Worm (Caenorhabditis elegans) whole organism, L3 larva: ENCODE data around the gene T14B4.5.

Source experiments
- ceh-82 ChIP-seq: fragments of 150-350 bp; optimal IDR thresholded peaks from 2 replicates; lab custom pipeline; 2014; ENCODE audit warnings: missing biosample characterization, missing genetic modification characterization
- daf-12 ChIP-seq: fragments of 150-350 bp; optimal IDR thresholded peaks from 2 replicates; lab custom pipeline; 2014; ENCODE audit warnings: missing biosample characterization, missing genetic modification reagents, missing genetic modification characterization
- egl-27 ChIP-seq: sonication (generic microtip); optimal IDR thresholded peaks from 4 replicates; lab custom pipeline; 2017; ENCODE audit warnings: missing biosample characterization, missing genetic modification reagents, missing genetic modification characterization
- elt-2 ChIP-seq: sonication (generic microtip); optimal IDR thresholded peaks from 2 replicates; lab custom pipeline; 2016; ENCODE audit warnings: missing genetic modification reagents, mild to moderate bottlenecking, missing genetic modification characterization, missing compliant biosample characterization
- elt-3 ChIP-seq, 3 experiments: fragments of 150-350 bp in 1 of 3; sonication (generic microtip) in 2 of 3; optimal IDR thresholded peaks; 2 replicates in 2 of 3; 4 replicates in 1 of 3; lab custom pipeline; 2014 to 2017; ENCODE audit warnings: missing biosample characterization in 3 of 3, missing genetic modification characterization in 3 of 3
- fkh-2 ChIP-seq: fragments of 150-350 bp; optimal IDR thresholded peaks from 2 replicates; lab custom pipeline; 2014; ENCODE audit warnings: missing biosample characterization, missing genetic modification reagents, missing genetic modification characterization
- fos-1 ChIP-seq: fragments of 150-350 bp; optimal IDR thresholded peaks from 2 replicates; lab custom pipeline; 2014; ENCODE audit warnings: missing biosample characterization, missing genetic modification characterization
- lsy-12 ChIP-seq: sonication (generic microtip); optimal IDR thresholded peaks from 2 replicates; lab custom pipeline; 2016; ENCODE audit warnings: mild to moderate bottlenecking, missing genetic modification characterization, missing compliant biosample characterization
- nfya-1 ChIP-seq: sonication (generic microtip); optimal IDR thresholded peaks from 2 replicates; lab custom pipeline; 2017; ENCODE audit warnings: missing genetic modification characterization, mild to moderate bottlenecking, missing compliant biosample characterization, antibody characterized with exemption, moderate library complexity; ENCODE audit not compliant: insufficient read depth
- nhr-43 ChIP-seq: sonication (generic microtip); optimal IDR thresholded peaks from 2 replicates; lab custom pipeline; 2016; ENCODE audit warnings: mild to moderate bottlenecking, missing genetic modification characterization, missing compliant biosample characterization; ENCODE audit not compliant: poor library complexity, severe bottlenecking
- nhr-67 ChIP-seq: fragments of 150-350 bp; optimal IDR thresholded peaks from 2 replicates; lab custom pipeline; 2014; ENCODE audit warnings: missing biosample characterization, missing genetic modification characterization
- nhr-77 ChIP-seq: fragments of 150-350 bp; optimal IDR thresholded peaks from 2 replicates; lab custom pipeline; 2014; ENCODE audit warnings: missing biosample characterization, missing genetic modification characterization
- pqm-1 ChIP-seq: fragments of 150-350 bp; optimal IDR thresholded peaks from 2 replicates; lab custom pipeline; 2017; ENCODE audit warnings: missing biosample characterization, missing genetic modification characterization, inconsistent platforms
- snpc-4 ChIP-seq: fragments of 150-350 bp; optimal IDR thresholded peaks from 2 replicates; lab custom pipeline; 2014; ENCODE audit warnings: missing biosample characterization, missing genetic modification characterization
- tbx-2 ChIP-seq: sonication (generic microtip); optimal IDR thresholded peaks from 2 replicates; lab custom pipeline; 2016; ENCODE audit warnings: mild to moderate bottlenecking, missing genetic modification characterization, missing compliant biosample characterization
- unc-39 ChIP-seq: sonication (generic microtip); optimal IDR thresholded peaks from 4 replicates; lab custom pipeline; 2017; ENCODE audit warnings: missing biosample characterization, missing genetic modification characterization
- ztf-11 ChIP-seq: fragments of 150-350 bp; optimal IDR thresholded peaks from 2 replicates; lab custom pipeline; 2014; ENCODE audit warnings: missing biosample characterization, missing genetic modification characterization
- ztf-4 ChIP-seq: fragments of 150-350 bp; optimal IDR thresholded peaks from 2 replicates; lab custom pipeline; 2014; ENCODE audit warnings: missing biosample characterization, missing genetic modification characterization

The T14B4.5 gene

DNA sequence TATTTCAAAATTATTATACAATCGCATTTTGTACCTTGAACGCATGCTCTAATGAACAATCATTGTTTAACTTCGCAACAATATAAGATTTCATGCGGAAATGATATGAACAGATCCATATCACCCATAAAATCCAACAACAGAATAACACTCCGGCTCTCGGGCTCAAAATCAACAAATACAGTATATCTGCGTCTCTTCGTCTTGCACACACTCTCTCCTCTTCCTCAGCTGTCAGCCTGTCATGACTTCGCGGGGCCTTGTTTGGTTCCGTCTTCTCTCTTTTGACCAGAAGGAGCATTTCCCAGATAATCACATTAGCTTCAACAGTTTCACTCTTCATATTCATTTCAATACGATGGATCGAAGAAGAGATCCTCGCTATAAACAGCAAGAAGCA, 39.6 kb downstream of the T14B4.5 start, which contains the start of gene F41G3.3:
F41G3.3 (plus strand) TSS at position 301 of the 400 bp plus-strand sequence.
- TF ChIP-seq fos-1 (tag; lab: Kevin White, UChicago) (no peak), nhr-67 (tag; lab: Kevin White, UChicago) (no peak), pqm-1 (no peak), elt-3 (tag; optimal IDR thresholded peaks at IDR 0.05; lab: Kevin White, UChicago) (no peak), ceh-82 (tag; lab: Kevin White, UChicago) (no peak), nfya-1 (tag; lab: Kevin White, UChicago) (no peak), snpc-4 (tag; lab: Kevin White, UChicago) (no peak), ztf-4 (tag; lab: Kevin White, UChicago) (no peak), fkh-2 (no peak), nhr-43 (tag; lab: Kevin White, UChicago) (no peak), tbx-2 (tag; lab: Kevin White, UChicago) (no peak)

DNA sequence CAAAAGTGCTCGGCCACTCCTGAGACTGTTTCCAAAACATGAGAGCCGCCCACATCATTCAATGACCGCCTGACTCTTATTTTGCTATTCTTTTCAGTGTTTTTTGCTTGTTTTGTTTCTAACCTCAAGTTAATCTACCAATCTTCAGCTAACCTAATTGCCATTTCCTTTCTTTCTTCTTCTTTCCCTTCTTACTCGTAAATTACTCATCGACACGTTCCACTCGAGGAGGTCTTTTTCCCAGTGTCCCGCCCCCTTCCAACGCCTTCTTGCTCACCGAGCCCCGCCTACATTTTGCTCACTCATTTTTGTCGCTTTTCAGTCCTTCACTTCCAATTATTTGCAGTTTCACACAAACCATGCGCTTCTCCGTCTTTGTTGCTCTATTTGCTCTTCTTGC, 48.1 kb downstream of the T14B4.5 start, which contains the start of gene nlp-50:
nlp-50 (plus strand) TSS at position 301 of the 400 bp plus-strand sequence.
- TF ChIP-seq elt-2 (no peak), fos-1 (tag; lab: Kevin White, UChicago) (no peak), egl-27 (no peak), snpc-4 (tag; lab: Kevin White, UChicago) (no peak), ceh-82 (tag; lab: Kevin White, UChicago) (no peak), nhr-77 (no peak), unc-39 (tag; lab: Kevin White, UChicago) (no peak), daf-12 (tag; lab: Kevin White, UChicago) (no peak), lsy-12 (tag; lab: Kevin White, UChicago) (no peak), ztf-11 (tag; lab: Kevin White, UChicago) (no peak)
